Worm (Caenorhabditis elegans): ENCODE data around the gene ztf-9.
A peak's percentile ranks its signal among the peaks of the same experiment; 100 is the strongest.

Gene ztf-9

DNA sequence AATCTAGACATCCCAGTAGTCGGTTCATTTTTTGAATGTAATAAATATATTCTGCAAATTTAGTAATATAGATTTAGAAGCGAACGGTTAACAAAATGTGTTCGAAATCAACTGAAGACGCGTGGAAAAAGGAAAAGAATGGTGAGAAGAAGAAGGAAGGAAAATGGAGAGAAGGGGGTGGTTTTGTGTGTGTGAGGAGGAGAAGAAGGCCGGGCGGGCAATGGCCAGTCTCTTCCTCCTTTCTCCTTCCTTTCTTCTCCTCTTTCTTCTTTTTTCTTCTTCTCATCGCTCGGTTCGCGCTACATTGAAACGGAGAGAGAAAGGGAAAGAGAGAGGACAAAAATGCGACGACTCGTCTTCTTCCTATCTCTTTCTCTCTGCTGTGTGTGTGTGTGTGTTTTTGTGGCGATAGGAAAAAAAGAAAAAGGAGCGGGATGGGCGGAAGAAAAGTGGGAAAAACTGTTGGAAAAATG is at the start of gene ztf-9 (continued):
- TF ChIP-seq lin-39 (tag; optimal IDR thresholded peaks at IDR 0.05) (no peak), D1046.2 (GFP tag; IDR thresholded peaks at IDR 0.05) (no peak), dmd-6 (GFP tag; IDR thresholded peaks at IDR 0.05) (peak; percentile 46; the same call in 1 of the 2 replicates), snpc-4 (tag; optimal IDR thresholded peaks at IDR 0.05) (no peak), F26F4.8 (GFP tag; conservative IDR thresholded peaks at IDR 0.05) (no peak), hmg-1.1 (GFP tag; IDR thresholded peaks at IDR 0.05) (peak; percentile 83), tra-1 (GFP tag; IDR thresholded peaks at IDR 0.05) (no peak), nhr-10 (tag; optimal IDR thresholded peaks at IDR 0.05) (no peak), unc-39 (tag; optimal IDR thresholded peaks at IDR 0.05) (no peak), rbr-2 (tag; optimal IDR thresholded peaks at IDR 0.05) (peak; percentile 48)

DNA sequence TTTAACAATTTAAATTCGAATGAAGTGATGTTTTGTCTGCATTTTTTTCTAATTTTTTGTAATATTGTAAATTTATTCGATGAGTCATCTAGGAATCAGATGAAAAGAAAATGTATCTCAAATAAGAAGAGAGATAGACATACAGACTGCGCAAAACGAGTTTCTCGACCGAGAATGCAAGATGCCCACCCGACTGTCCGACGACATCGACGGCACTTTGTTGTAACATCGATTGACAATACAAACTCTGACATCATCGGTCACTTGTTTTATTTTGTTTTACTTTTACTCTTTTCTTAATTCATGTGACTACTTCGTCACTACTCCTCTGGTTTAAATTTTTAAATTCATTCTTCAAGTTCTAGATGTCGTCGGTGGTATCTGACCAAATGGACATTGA is 48.9 kb upstream of the ztf-9 start, which contains the start of gene sta-2:
Gene sta-2, plus strand, starts transcription at position 349 of the 400 bp plus-strand sequence.
- no peak for TF ChIP-seq Y5F2A.4 (GFP tag; optimal IDR thresholded peaks at IDR 0.05)
- no peak for TF ChIP-seq nhr-111 (GFP tag; optimal IDR thresholded peaks at IDR 0.05)
- TF ChIP-seq dve-1 (tag; optimal IDR thresholded peaks at IDR 0.05; ENCODE audit: insufficient read depth) = no peak
- TF ChIP-seq sdz-12 (GFP tag; optimal IDR thresholded peaks at IDR 0.05) = no peak
- no peak for TF ChIP-seq set-16 (GFP tag; IDR thresholded peaks at IDR 0.05)
- peak; percentile 31 for TF ChIP-seq nhr-25 (tag; optimal IDR thresholded peaks at IDR 0.05; ENCODE audit: borderline replicate concordance, insufficient read depth)
- peak; percentile 19 for TF ChIP-seq hlh-11 (tag; optimal IDR thresholded peaks at IDR 0.05)
- TF ChIP-seq rbr-2 (tag; optimal IDR thresholded peaks at IDR 0.05) = no peak
- peak in 1 of 2 experiments; percentile 26 for TF ChIP-seq mdl-1 (tag; optimal IDR thresholded peaks at IDR 0.05)
- TF ChIP-seq pqm-1 (tag; optimal IDR thresholded peaks at IDR 0.05) = no peak
- TF ChIP-seq lin-1 (GFP tag; IDR thresholded peaks at IDR 0.05) = no peak
- TF ChIP-seq unc-130 (GFP tag; optimal IDR thresholded peaks at IDR 0.05) = no peak
- no peak for TF ChIP-seq nhr-48 (tag; optimal IDR thresholded peaks at IDR 0.05)
- TF ChIP-seq madf-5 (GFP tag; IDR thresholded peaks at IDR 0.05) = no peak
- no peak for TF ChIP-seq nhr-76 (tag; optimal IDR thresholded peaks at IDR 0.05)
- no peak for TF ChIP-seq Y105C5A.15 (GFP tag; IDR thresholded peaks at IDR 0.05)
- TF ChIP-seq nhr-41 (GFP tag; IDR thresholded peaks at IDR 0.05) = no peak
- peak; percentile 0 for TF ChIP-seq mep-1 (tag; optimal IDR thresholded peaks at IDR 0.05)
- no peak for TF ChIP-seq tag-97 (GFP tag; IDR thresholded peaks at IDR 0.05)
- no peak for TF ChIP-seq lin-38 (GFP tag; IDR thresholded peaks at IDR 0.05)
- no peak for TF ChIP-seq aly-2 (tag; optimal IDR thresholded peaks at IDR 0.05)
- TF ChIP-seq ZK337.2 (GFP tag; IDR thresholded peaks at IDR 0.05) = no peak
- TF ChIP-seq ces-1 (GFP tag; optimal IDR thresholded peaks at IDR 0.05) = no peak
- TF ChIP-seq nhr-77 (tag; optimal IDR thresholded peaks at IDR 0.05) = no peak
- peak in 1 of 2 experiments; percentile 64 for TF ChIP-seq unc-62 (GFP tag; optimal IDR thresholded peaks at IDR 0.05 in 1 of 2)
- no peak for TF ChIP-seq unc-62 (tag; optimal IDR thresholded peaks at IDR 0.05)
- TF ChIP-seq daf-8 (GFP tag; IDR thresholded peaks at IDR 0.05) = no peak
- TF ChIP-seq daf-19 (GFP tag; conservative IDR thresholded peaks at IDR 0.05) = no peak
- TF ChIP-seq egl-27 (tag; optimal IDR thresholded peaks at IDR 0.05) = no peak
- no peak for TF ChIP-seq lim-7 (GFP tag; IDR thresholded peaks at IDR 0.05)
- TF ChIP-seq attf-4 (tag; optimal IDR thresholded peaks at IDR 0.05) = no peak
- no peak for TF ChIP-seq snpc-1.2 (GFP tag; IDR thresholded peaks at IDR 0.05)
- TF ChIP-seq zfp-2 (tag; optimal IDR thresholded peaks at IDR 0.05) = no peak
- TF ChIP-seq mxl-2 (GFP tag; conservative IDR thresholded peaks at IDR 0.05) = no peak
- no peak for TF ChIP-seq arid-1 (GFP tag; conservative IDR thresholded peaks at IDR 0.05)
- TF ChIP-seq ctbp-1 (GFP tag; IDR thresholded peaks at IDR 0.05) = no peak
- TF ChIP-seq ceh-44 (GFP tag; IDR thresholded peaks at IDR 0.05) = no peak
- TF ChIP-seq saeg-2 (GFP tag; IDR thresholded peaks at IDR 0.05) = no peak
- no peak for TF ChIP-seq D1046.2 (GFP tag; IDR thresholded peaks at IDR 0.05)
- TF ChIP-seq lin-29 (GFP tag; IDR thresholded peaks at IDR 0.05) = no peak
- peak; percentile 57 for TF ChIP-seq hlh-30 (tag; optimal IDR thresholded peaks at IDR 0.05; ENCODE audit: insufficient read depth)
- no peak for TF ChIP-seq Y48G9A.11 (GFP tag; IDR thresholded peaks at IDR 0.05)
- TF ChIP-seq mxl-3 (GFP tag; optimal IDR thresholded peaks at IDR 0.05) = peak; percentile 5

Measured in whole organism, L4 larva.